Worm (Caenorhabditis elegans) whole organism, mixed stage, embryonic: ENCODE data around the gene eef-1A.2.

Experiments used
- M03D4.4 ChIP-seq: sonication (generic microtip); optimal IDR thresholded peaks from 2 replicates; lab custom pipeline; 2017; ENCODE audit warnings: mild to moderate bottlenecking, missing genetic modification characterization, missing compliant biosample characterization
- bed-3 ChIP-seq: fragments of 200-800 bp; sonication (Bioruptor generic); optimal IDR thresholded peaks from 3 replicates; lab custom pipeline; 2018; ENCODE audit warnings: mild to moderate bottlenecking, missing genetic modification characterization, moderate library complexity, missing compliant biosample characterization
- blmp-1 ChIP-seq: fragments of 150-350 bp; optimal IDR thresholded peaks from 2 replicates; lab custom pipeline; 2014; ENCODE audit warnings: missing biosample characterization, missing genetic modification characterization
- ceh-39 ChIP-seq: fragments of 150-350 bp; optimal IDR thresholded peaks from 2 replicates; lab custom pipeline; 2014; ENCODE audit warnings: missing biosample characterization, missing genetic modification characterization
- ceh-43 ChIP-seq: fragments of 200-800 bp; sonication (Bioruptor generic); optimal IDR thresholded peaks from 2 replicates; lab custom pipeline; 2018; ENCODE audit warnings: mild to moderate bottlenecking, missing genetic modification characterization, moderate library complexity, missing compliant biosample characterization
- ceh-83 ChIP-seq: fragments of 200-800 bp; sonication (Bioruptor generic); optimal IDR thresholded peaks from 2 replicates; lab custom pipeline; 2018; ENCODE audit warnings: mild to moderate bottlenecking, missing genetic modification characterization, missing compliant biosample characterization
- ces-1 ChIP-seq: fragments of 150-350 bp; optimal IDR thresholded peaks from 2 replicates; lab custom pipeline; 2014; ENCODE audit warnings: missing biosample characterization, missing genetic modification reagents, missing genetic modification characterization
- cnd-1 ChIP-seq: fragments of 200-800 bp; sonication (Bioruptor generic); optimal IDR thresholded peaks from 2 replicates; lab custom pipeline; 2018; ENCODE audit warnings: mild to moderate bottlenecking, missing genetic modification characterization, missing compliant biosample characterization
- drap-1 ChIP-seq: fragments of 200-800 bp; sonication (Bioruptor generic); optimal IDR thresholded peaks from 3 replicates; lab custom pipeline; 2018; ENCODE audit warnings: mild to moderate bottlenecking, missing genetic modification characterization, missing compliant biosample characterization
- elt-1 ChIP-seq: sonication (generic microtip); optimal IDR thresholded peaks from 2 replicates; lab custom pipeline; 2017; ENCODE audit warnings: missing genetic modification characterization, mild to moderate bottlenecking, missing compliant biosample characterization, antibody characterized with exemption, moderate library complexity, borderline replicate concordance; ENCODE audit not compliant: insufficient read depth
- elt-3 ChIP-seq: fragments of 150-350 bp; optimal IDR thresholded peaks from 2 replicates; lab custom pipeline; 2014; ENCODE audit warnings: missing biosample characterization, missing genetic modification characterization
- flh-1 ChIP-seq: fragments of 200-800 bp; sonication (Bioruptor generic); optimal IDR thresholded peaks from 2 replicates; lab custom pipeline; 2018; ENCODE audit warnings: mild to moderate bottlenecking, missing genetic modification characterization, moderate library complexity, missing compliant biosample characterization
- ham-2 ChIP-seq: fragments of 200-800 bp; sonication (Bioruptor generic); optimal IDR thresholded peaks from 2 replicates; lab custom pipeline; 2018; ENCODE audit warnings: mild to moderate bottlenecking, missing genetic modification characterization, missing compliant biosample characterization
- hlh-1 ChIP-seq: fragments of 150-350 bp; optimal IDR thresholded peaks from 2 replicates; lab custom pipeline; 2014; ENCODE audit warnings: missing biosample characterization, missing genetic modification reagents, missing genetic modification characterization
- lin-13 ChIP-seq: fragments of 150-350 bp; optimal IDR thresholded peaks from 2 replicates; lab custom pipeline; 2014; ENCODE audit warnings: missing biosample characterization, missing genetic modification characterization
- lin-32 ChIP-seq: fragments of 200-800 bp; sonication (Bioruptor generic); optimal IDR thresholded peaks from 2 replicates; lab custom pipeline; 2018; ENCODE audit warnings: mild to moderate bottlenecking, missing genetic modification characterization, missing compliant biosample characterization
- lsy-2 ChIP-seq: fragments of 150-350 bp; optimal IDR thresholded peaks from 2 replicates; lab custom pipeline; 2014; ENCODE audit warnings: missing biosample characterization, missing genetic modification characterization
- mab-5 ChIP-seq: fragments of 150-350 bp; optimal IDR thresholded peaks from 2 replicates; lab custom pipeline; 2014; ENCODE audit warnings: missing biosample characterization, missing genetic modification characterization
- mep-1 ChIP-seq: fragments of 150-350 bp; optimal IDR thresholded peaks from 2 replicates; lab custom pipeline; 2017; ENCODE audit warnings: missing biosample characterization, missing genetic modification reagents, missing genetic modification characterization, inconsistent platforms
- mls-2 ChIP-seq: sonication (generic microtip); optimal IDR thresholded peaks from 2 replicates; lab custom pipeline; 2016; ENCODE audit warnings: mild to moderate bottlenecking, missing genetic modification characterization, moderate library complexity, missing compliant biosample characterization
- nhr-12 ChIP-seq: fragments of 150-350 bp; optimal IDR thresholded peaks from 2 replicates; lab custom pipeline; 2014; ENCODE audit warnings: missing biosample characterization, missing genetic modification characterization
- nhr-2 ChIP-seq: fragments of 150-350 bp; optimal IDR thresholded peaks from 2 replicates; lab custom pipeline; 2014; ENCODE audit warnings: missing biosample characterization, missing genetic modification characterization
- nhr-237 ChIP-seq: fragments of 150-350 bp; optimal IDR thresholded peaks from 2 replicates; lab custom pipeline; 2014; ENCODE audit warnings: missing biosample characterization, missing genetic modification characterization
- nhr-28 ChIP-seq: fragments of 150-350 bp; optimal IDR thresholded peaks from 2 replicates; lab custom pipeline; 2014; ENCODE audit warnings: missing biosample characterization, missing genetic modification characterization
- nhr-76 ChIP-seq: sonication (generic microtip); optimal IDR thresholded peaks from 2 replicates; lab custom pipeline; 2017; ENCODE audit warnings: missing biosample characterization, missing genetic modification characterization
- pha-4 ChIP-seq: fragments of 150-350 bp; optimal IDR thresholded peaks from 2 replicates; lab custom pipeline; 2018; ENCODE audit warnings: missing biosample characterization, missing genetic modification reagents, missing genetic modification characterization
- sem-2 ChIP-seq: fragments of 200-800 bp; sonication (Bioruptor generic); optimal IDR thresholded peaks from 2 replicates; lab custom pipeline; 2018; ENCODE audit warnings: mild to moderate bottlenecking, missing genetic modification characterization, missing compliant biosample characterization
- snpc-4 ChIP-seq: fragments of 150-350 bp; optimal IDR thresholded peaks from 2 replicates; lab custom pipeline; 2014; ENCODE audit warnings: missing biosample characterization, missing genetic modification characterization
- sptf-1 ChIP-seq: sonication (generic microtip); optimal IDR thresholded peaks from 2 replicates; lab custom pipeline; 2017; ENCODE audit warnings: mild to moderate bottlenecking, missing genetic modification characterization, moderate library complexity, missing compliant biosample characterization
- tbx-8 ChIP-seq: fragments of 200-800 bp; sonication (Bioruptor generic); optimal IDR thresholded peaks from 2 replicates; lab custom pipeline; 2018; ENCODE audit warnings: mild to moderate bottlenecking, missing genetic modification characterization, moderate library complexity, missing compliant biosample characterization
- unc-120 ChIP-seq: sonication (generic microtip); optimal IDR thresholded peaks from 2 replicates; lab custom pipeline; 2017; ENCODE audit warnings: missing genetic modification characterization, missing compliant biosample characterization; ENCODE audit not compliant: poor library complexity, severe bottlenecking
- unc-39 ChIP-seq: fragments of 150-350 bp; optimal IDR thresholded peaks from 2 replicates; lab custom pipeline; 2014; ENCODE audit warnings: missing biosample characterization, missing genetic modification characterization
- unc-62 ChIP-seq: fragments of 150-350 bp; optimal IDR thresholded peaks from 2 replicates; lab custom pipeline; 2014; ENCODE audit warnings: missing biosample characterization, missing genetic modification reagents, missing genetic modification characterization
- zip-8 ChIP-seq: fragments of 150-350 bp; optimal IDR thresholded peaks from 2 replicates; lab custom pipeline; 2014; ENCODE audit warnings: missing biosample characterization, missing genetic modification characterization
- ztf-11 ChIP-seq: fragments of 150-350 bp; optimal IDR thresholded peaks from 2 replicates; lab custom pipeline; 2014; ENCODE audit warnings: missing biosample characterization, missing genetic modification characterization

Gene eef-1A.2

DNA sequence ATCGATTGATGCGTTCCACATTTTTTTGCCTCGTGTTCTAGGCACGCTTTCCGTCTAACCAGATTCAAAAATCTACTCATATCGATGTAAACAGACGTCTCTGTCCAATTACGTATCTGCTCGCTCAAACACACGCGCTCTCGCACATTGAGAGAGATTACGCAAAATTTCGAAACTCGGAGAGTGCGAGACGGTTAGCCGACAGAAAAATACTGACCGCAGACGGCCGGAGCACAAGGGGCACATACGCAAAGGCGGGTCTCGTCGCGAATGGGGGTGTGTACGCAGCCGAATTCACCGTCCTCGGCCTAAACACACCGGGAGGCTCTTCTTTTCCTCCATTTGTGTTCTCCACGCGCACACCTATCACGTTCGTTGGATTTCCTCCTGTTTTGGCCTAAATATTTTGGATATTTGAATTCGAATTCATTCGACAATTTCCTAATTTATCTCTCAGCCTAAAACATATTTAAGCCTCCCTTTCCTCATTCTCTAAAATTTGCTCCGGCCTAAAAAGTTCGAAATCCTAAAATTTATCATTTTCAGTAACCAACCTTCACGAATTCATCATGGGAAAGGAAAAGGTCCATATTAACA is at the start of gene eef-1A.2:
eef-1A.2 (plus strand) TSS at position 547 of the 597 bp plus-strand sequence.
- TF ChIP-seq ceh-43 (GFP tag; lab: Kevin White, UChicago) (peak; percentile 40), mab-5 (no peak), pha-4 (tag; lab: Kevin White, UChicago) (peak; percentile 93), hlh-1 (tag; lab: Kevin White, UChicago) (peak; percentile 82), drap-1 (GFP tag; lab: Kevin White, UChicago) (peak; percentile 71), nhr-28 (tag; lab: Kevin White, UChicago) (no peak), nhr-2 (tag; lab: Kevin White, UChicago) (peak; percentile 91), sem-2 (GFP tag; lab: Kevin White, UChicago) (peak; percentile 26), zip-8 (tag; lab: Kevin White, UChicago) (no peak), bed-3 (GFP tag; lab: Kevin White, UChicago) (no peak), nhr-76 (tag; lab: Kevin White, UChicago) (no peak), snpc-4 (no peak), flh-1 (no peak), elt-3 (tag; lab: Kevin White, UChicago) (peak; percentile 49), unc-120 (tag; lab: Kevin White, UChicago) (peak; percentile 64), elt-1 (tag; lab: Kevin White, UChicago) (no peak), ztf-11 (peak; percentile 47), nhr-237 (tag; lab: Kevin White, UChicago) (peak; percentile 74), blmp-1 (tag; lab: Kevin White, UChicago) (no peak), tbx-8 (GFP tag; lab: Kevin White, UChicago) (peak; percentile 5), lin-13 (tag; lab: Kevin White, UChicago) (peak; percentile 54), cnd-1 (tag; lab: Kevin White, UChicago) (peak; percentile 55), mls-2 (peak; percentile 82), lin-32 (GFP tag; lab: Kevin White, UChicago) (peak; percentile 27), sptf-1 (peak; percentile 53), lsy-2 (tag; lab: Kevin White, UChicago) (peak; percentile 77), ces-1 (GFP tag; lab: Kevin White, UChicago) (peak; percentile 94), mep-1 (tag; lab: Kevin White, UChicago) (peak; percentile 90), nhr-12 (tag; lab: Kevin White, UChicago) (no peak), ham-2 (GFP tag; lab: Kevin White, UChicago) (peak; percentile 31), ceh-83 (GFP tag; lab: Kevin White, UChicago) (no peak), ceh-39 (tag; lab: Kevin White, UChicago) (peak; percentile 97), unc-62 (GFP tag; lab: Kevin White, UChicago) (peak; percentile 73), M03D4.4 (tag; lab: Kevin White, UChicago) (peak; percentile 48), unc-39 (tag; lab: Kevin White, UChicago) (no peak)

DNA sequence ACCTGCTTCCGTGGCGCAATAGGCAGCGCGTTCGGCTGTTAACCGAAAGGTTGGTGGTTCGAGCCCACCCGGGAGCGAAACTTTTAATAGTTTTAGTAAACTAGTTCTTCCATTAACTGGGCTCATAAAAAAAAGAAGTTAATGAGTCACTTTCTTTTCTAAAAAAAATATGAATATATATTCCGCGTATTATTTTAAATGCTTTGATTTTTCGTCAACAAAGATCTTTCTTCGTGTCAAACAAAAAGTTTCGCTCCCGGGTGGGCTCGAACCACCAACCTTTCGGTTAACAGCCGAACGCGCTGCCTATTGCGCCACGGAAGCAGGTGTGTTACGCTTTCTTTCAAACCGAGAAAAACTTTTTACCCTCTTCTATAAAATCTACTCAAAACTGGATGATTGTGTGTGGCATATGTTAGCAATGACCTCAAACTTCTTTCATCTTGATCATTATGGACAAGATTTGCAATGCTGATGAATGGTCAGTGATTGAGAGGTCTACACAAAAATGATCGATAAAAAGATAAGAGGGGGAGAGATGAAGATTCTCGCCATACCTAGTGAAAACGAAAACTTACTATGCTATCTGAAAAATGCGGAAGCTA is 49.6 kb upstream of the eef-1A.2 start:
- TF ChIP-seq nhr-28 (tag; lab: Kevin White, UChicago), result no peak
- TF ChIP-seq sptf-1, result peak; percentile 21
- TF ChIP-seq elt-1 (tag; lab: Kevin White, UChicago), result peak; percentile 83

DNA sequence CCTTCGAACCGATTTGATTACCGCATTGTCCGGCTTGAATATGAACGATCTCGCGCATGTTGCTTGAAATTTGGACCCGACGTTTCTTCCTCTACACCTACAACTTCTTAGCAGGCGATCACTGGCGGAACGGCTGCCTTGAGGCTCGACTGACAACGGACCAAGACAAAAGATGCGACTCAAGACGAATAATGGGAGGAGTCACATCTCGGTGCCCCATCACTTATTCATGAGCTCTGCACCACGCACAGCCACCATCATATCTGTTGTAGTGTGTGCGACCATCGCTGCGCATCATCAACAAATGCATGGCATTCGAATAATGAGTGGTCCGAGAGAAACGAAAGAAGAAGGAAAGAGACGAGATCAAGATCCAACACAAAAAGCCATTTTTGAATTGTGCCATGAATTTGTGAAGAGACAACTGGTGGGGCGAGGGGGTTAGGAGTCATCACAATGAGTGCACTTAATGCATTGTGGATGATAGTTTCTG is 46.9 kb upstream of the eef-1A.2 start, which contains the start of gene mec-7:
mec-7 (minus strand) TSS at position 181 of the 493 bp plus-strand sequence.
- TF ChIP-seq ceh-83 (GFP tag; lab: Kevin White, UChicago) (no peak), lin-32 (GFP tag; lab: Kevin White, UChicago) (no peak), blmp-1 (tag; lab: Kevin White, UChicago) (no peak), nhr-2 (tag; lab: Kevin White, UChicago) (no peak), bed-3 (GFP tag; lab: Kevin White, UChicago) (no peak), ces-1 (GFP tag; lab: Kevin White, UChicago) (no peak), elt-1 (tag; lab: Kevin White, UChicago) (no peak), ztf-11 (no peak), nhr-237 (tag; lab: Kevin White, UChicago) (no peak), ham-2 (GFP tag; lab: Kevin White, UChicago) (no peak)
